Worm (Caenorhabditis elegans) whole organism, late embryonic: Measurements from ENCODE around the gene col-143.
A peak's percentile ranks its signal among the peaks of the same experiment; 100 is the strongest.

Experiments used
- C38D4.7 ChIP-seq: fragments of 200-800 bp; sonication (Bioruptor generic); optimal IDR thresholded peaks from 2 replicates; lab custom pipeline; 2018; ENCODE audit warnings: mild to moderate bottlenecking, missing genetic modification characterization, moderate library complexity, missing compliant biosample characterization
- K02D7.2 ChIP-seq: sonication (generic microtip); optimal IDR thresholded peaks from 2 replicates; lab custom pipeline; 2017; ENCODE audit warnings: mild to moderate bottlenecking, missing genetic modification characterization, missing compliant biosample characterization
- ahr-1 ChIP-seq: sonication (generic microtip); optimal IDR thresholded peaks from 2 replicates; lab custom pipeline; 2016; ENCODE audit warnings: missing genetic modification characterization, missing compliant biosample characterization
- ceh-14 ChIP-seq: sonication (generic microtip); optimal IDR thresholded peaks from 2 replicates; lab custom pipeline; 2016; ENCODE audit warnings: missing genotype, missing genetic modification characterization, missing compliant biosample characterization
- ceh-2 ChIP-seq: sonication (generic microtip); optimal IDR thresholded peaks from 2 replicates; lab custom pipeline; 2016; ENCODE audit warnings: missing genotype, missing genetic modification characterization, missing compliant biosample characterization
- ceh-22 ChIP-seq: sonication (generic microtip); optimal IDR thresholded peaks from 2 replicates; lab custom pipeline; 2017; ENCODE audit warnings: missing biosample characterization, missing genetic modification characterization
- ceh-24 ChIP-seq: sonication (generic microtip); optimal IDR thresholded peaks from 2 replicates; lab custom pipeline; 2016; ENCODE audit warnings: mild to moderate bottlenecking, missing genetic modification characterization, missing compliant biosample characterization
- ceh-34 ChIP-seq: sonication (generic microtip); optimal IDR thresholded peaks from 2 replicates; lab custom pipeline; 2016; ENCODE audit warnings: mild to moderate bottlenecking, missing genetic modification characterization, missing compliant biosample characterization
- ceh-45 ChIP-seq: fragments of 200-800 bp; sonication (Bioruptor generic); IDR thresholded peaks from 2 replicates; pipeline ENCODE4 v1.3.6; 2022; ENCODE audit warnings: missing genetic modification reagents, missing genetic modification characterization, missing compliant biosample characterization
- ceh-6 ChIP-seq: fragments of 200-800 bp; sonication (Bioruptor generic); optimal IDR thresholded peaks from 2 replicates; lab custom pipeline; 2018; ENCODE audit warnings: mild to moderate bottlenecking, missing genetic modification characterization, missing compliant biosample characterization
- dmd-4 ChIP-seq: sonication (generic microtip); optimal IDR thresholded peaks from 2 replicates; lab custom pipeline; 2016; ENCODE audit warnings: borderline replicate concordance, missing genetic modification characterization, missing compliant biosample characterization
- elt-2 ChIP-seq: sonication (generic microtip); optimal IDR thresholded peaks from 2 replicates; lab custom pipeline; 2016; ENCODE audit warnings: missing genetic modification reagents, missing genetic modification characterization, missing compliant biosample characterization
- ets-4 ChIP-seq: sonication (generic microtip); optimal IDR thresholded peaks from 2 replicates; lab custom pipeline; 2016; ENCODE audit warnings: missing genetic modification characterization, missing compliant biosample characterization
- eyg-1 ChIP-seq: sonication (generic microtip); optimal IDR thresholded peaks from 2 replicates; lab custom pipeline; 2016; ENCODE audit warnings: missing genotype, missing genetic modification characterization, missing compliant biosample characterization
- fkh-6 ChIP-seq: sonication (generic microtip); optimal IDR thresholded peaks from 2 replicates; lab custom pipeline; 2016; ENCODE audit warnings: missing genetic modification characterization, missing compliant biosample characterization
- gmeb-2 ChIP-seq: sonication (generic microtip); optimal IDR thresholded peaks from 2 replicates; lab custom pipeline; 2016; ENCODE audit warnings: missing genetic modification characterization, inconsistent platforms, missing compliant biosample characterization
- hlh-13 ChIP-seq: fragments of 200-800 bp; sonication (Bioruptor generic); optimal IDR thresholded peaks from 2 replicates; lab custom pipeline; 2018; ENCODE audit warnings: mild to moderate bottlenecking, missing genetic modification characterization, missing compliant biosample characterization
- hlh-30 ChIP-seq: sonication (generic microtip); optimal IDR thresholded peaks from 2 replicates; lab custom pipeline; 2017; ENCODE audit warnings: antibody characterized with exemption, missing genetic modification characterization, missing compliant biosample characterization; ENCODE audit not compliant: insufficient read depth
- hlh-6 ChIP-seq: sonication (generic microtip); optimal IDR thresholded peaks from 2 replicates; lab custom pipeline; 2016; ENCODE audit warnings: missing genotype, missing genetic modification characterization, missing compliant biosample characterization
- hlh-8 ChIP-seq: sonication (generic microtip); optimal IDR thresholded peaks from 2 replicates; lab custom pipeline; 2016; ENCODE audit warnings: missing genotype, missing genetic modification characterization, missing compliant biosample characterization
- lim-6 ChIP-seq: sonication (generic microtip); optimal IDR thresholded peaks from 2 replicates; lab custom pipeline; 2016; ENCODE audit warnings: missing genetic modification characterization, missing compliant biosample characterization
- madf-2 ChIP-seq: sonication (generic microtip); optimal IDR thresholded peaks from 2 replicates; lab custom pipeline; 2017; ENCODE audit warnings: missing genetic modification characterization, missing compliant biosample characterization
- nhr-11 ChIP-seq: fragments of 150-350 bp; optimal IDR thresholded peaks from 2 replicates; lab custom pipeline; 2014; ENCODE audit warnings: missing biosample characterization, missing genetic modification characterization
- nhr-232 ChIP-seq: sonication (generic microtip); optimal IDR thresholded peaks from 2 replicates; lab custom pipeline; 2016; ENCODE audit warnings: missing genetic modification characterization, missing compliant biosample characterization
- odd-2 ChIP-seq: sonication (generic microtip); optimal IDR thresholded peaks from 2 replicates; lab custom pipeline; 2017; ENCODE audit warnings: antibody characterized with exemption, mild to moderate bottlenecking, missing genetic modification characterization, missing compliant biosample characterization
- pag-3 ChIP-seq: sonication (generic microtip); optimal IDR thresholded peaks from 2 replicates; lab custom pipeline; 2016; ENCODE audit warnings: missing compliant biosample characterization, missing genetic modification characterization, borderline replicate concordance
- pha-4 ChIP-seq: fragments of 150-350 bp; optimal IDR thresholded peaks from 2 replicates; lab custom pipeline; 2018; ENCODE audit warnings: missing biosample characterization, missing genetic modification reagents, missing genetic modification characterization
- pqm-1 ChIP-seq: sonication (generic microtip); optimal IDR thresholded peaks from 2 replicates; lab custom pipeline; 2016; ENCODE audit warnings: missing genetic modification characterization, missing compliant biosample characterization
- pros-1 ChIP-seq: fragments of 150-350 bp; optimal IDR thresholded peaks from 2 replicates; lab custom pipeline; 2014; ENCODE audit warnings: missing biosample characterization, missing genetic modification reagents, missing genetic modification characterization
- ref-2 ChIP-seq: sonication (generic microtip); optimal IDR thresholded peaks from 2 replicates; lab custom pipeline; 2016; ENCODE audit warnings: missing genetic modification characterization, missing compliant biosample characterization
- sox-4 ChIP-seq: sonication (generic microtip); optimal IDR thresholded peaks from 2 replicates; lab custom pipeline; 2017; ENCODE audit warnings: mild to moderate bottlenecking, missing genetic modification characterization, inconsistent platforms, missing compliant biosample characterization
- syd-9 ChIP-seq: sonication (generic microtip); optimal IDR thresholded peaks from 2 replicates; lab custom pipeline; 2016; ENCODE audit warnings: mild to moderate bottlenecking, missing genetic modification characterization, moderate library complexity, missing compliant biosample characterization
- tbx-2 ChIP-seq: sonication (generic microtip); optimal IDR thresholded peaks from 2 replicates; lab custom pipeline; 2016; ENCODE audit warnings: missing genetic modification characterization, missing compliant biosample characterization
- tbx-7 ChIP-seq: sonication (generic microtip); optimal IDR thresholded peaks from 2 replicates; lab custom pipeline; 2016; ENCODE audit warnings: missing genotype, missing genetic modification characterization, missing compliant biosample characterization
- unc-3 ChIP-seq, 2 experiments: fragments of 200-800 bp in 1 of 2; sonication (Bioruptor generic) in 1 of 2; sonication (generic microtip) in 1 of 2; conservative IDR thresholded peaks in 1 of 2; optimal IDR thresholded peaks in 1 of 2; 2 replicates each; pipeline versions ENCODE4 v1.3.6 to Lab custom; 2016 to 2022; ENCODE audit warnings: missing compliant biosample characterization in 2 of 2, missing genetic modification characterization in 2 of 2, missing genetic modification reagents in 1 of 2
- unc-42 ChIP-seq: sonication (generic microtip); optimal IDR thresholded peaks from 2 replicates; lab custom pipeline; 2016; ENCODE audit warnings: missing genotype, missing genetic modification characterization, missing compliant biosample characterization
- unc-86 ChIP-seq: sonication (generic microtip); optimal IDR thresholded peaks from 2 replicates; lab custom pipeline; 2016; ENCODE audit warnings: missing genetic modification characterization, missing compliant biosample characterization

The col-143 gene

DNA sequence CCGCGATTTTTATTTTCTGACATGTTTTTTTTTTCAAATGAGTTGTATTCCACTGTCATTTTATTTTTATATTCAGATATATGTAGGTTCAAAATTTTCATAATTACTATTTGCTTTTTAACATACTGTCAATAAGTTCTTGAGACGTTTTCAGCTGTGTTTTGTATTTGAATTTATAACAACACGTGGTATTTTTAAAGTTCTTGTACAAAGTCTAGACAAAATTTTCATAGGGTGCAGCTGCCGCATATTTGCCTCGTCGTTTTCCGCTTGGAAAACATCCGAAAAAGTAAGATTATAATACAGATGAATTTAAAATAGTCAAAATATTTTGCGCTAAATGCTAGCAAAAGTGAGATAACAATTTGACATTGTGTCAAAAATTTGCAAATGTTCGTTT is 6.6 kb upstream of the col-143 start, which contains the start of gene dmsr-15:
TSS of gene dmsr-15 (minus strand) at position 101 of the 400 bp plus-strand sequence.
- TF ChIP-seq unc-86 (tag; lab: Kevin White, UChicago) (no peak), K02D7.2 (tag; lab: Kevin White, UChicago) (no peak), nhr-232 (tag; lab: Kevin White, UChicago) (no peak), unc-3 (GFP tag; conservative IDR thresholded peaks at IDR 0.05; lab: Robert Waterston, UW) (no peak), unc-3 (tag; optimal IDR thresholded peaks at IDR 0.05; lab: Kevin White, UChicago) (no peak), syd-9 (tag; lab: Kevin White, UChicago) (no peak), pros-1 (tag; lab: Kevin White, UChicago) (no peak)

DNA sequence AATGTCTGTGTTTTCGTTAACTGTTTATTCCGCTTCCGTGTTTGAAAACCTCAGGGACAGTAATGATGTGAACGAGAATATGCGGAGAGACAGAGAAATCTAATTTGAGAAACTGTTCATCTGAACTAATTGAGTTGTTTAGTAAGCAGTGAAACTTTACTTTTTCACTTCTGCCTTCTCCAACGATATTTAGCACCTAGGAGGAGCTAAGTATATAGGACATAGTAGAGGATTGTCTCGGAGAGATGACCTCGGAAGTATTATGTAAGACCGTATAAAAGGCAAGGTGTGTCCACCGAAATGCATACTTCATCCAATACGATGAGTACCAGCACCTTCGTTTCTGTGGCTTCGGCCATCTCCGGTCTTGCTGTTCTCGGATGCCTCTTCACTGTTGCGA is 6.0 kb upstream of the col-143 start, which contains the start of gene col-141:
TSS of gene col-141 (plus strand) at position 301 of the 400 bp plus-strand sequence.
- TF ChIP-seq eyg-1 (tag; lab: Kevin White, UChicago) (no peak), ceh-45 (no peak), hlh-13 (GFP tag; lab: Kevin White, UChicago) (no peak), madf-2 (no peak)

DNA sequence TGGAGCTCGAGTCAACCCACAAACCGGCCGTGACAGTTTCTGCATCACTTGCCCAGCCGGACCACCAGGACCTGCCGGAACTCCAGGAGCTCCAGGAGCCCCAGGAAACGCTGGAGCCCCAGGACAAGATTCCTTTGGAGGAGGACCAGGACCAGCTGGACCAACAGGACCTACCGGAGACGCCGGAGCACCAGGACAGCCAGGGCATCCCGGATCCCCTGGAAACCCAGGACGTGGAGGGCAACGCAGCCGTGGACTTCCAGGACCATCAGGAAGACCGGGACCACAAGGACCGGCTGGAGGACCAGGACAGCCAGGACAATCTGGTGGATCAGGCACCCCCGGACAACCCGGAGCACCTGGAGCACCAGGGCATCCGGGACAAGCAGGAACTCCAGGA is 5.4 kb upstream of the col-143 start:
- TF ChIP-seq tbx-7 (peak; percentile 24), sox-4 (tag; lab: Kevin White, UChicago) (peak; percentile 9), hlh-6 (peak; percentile 18), pha-4 (no peak), nhr-11 (tag; lab: Kevin White, UChicago) (no peak)

DNA sequence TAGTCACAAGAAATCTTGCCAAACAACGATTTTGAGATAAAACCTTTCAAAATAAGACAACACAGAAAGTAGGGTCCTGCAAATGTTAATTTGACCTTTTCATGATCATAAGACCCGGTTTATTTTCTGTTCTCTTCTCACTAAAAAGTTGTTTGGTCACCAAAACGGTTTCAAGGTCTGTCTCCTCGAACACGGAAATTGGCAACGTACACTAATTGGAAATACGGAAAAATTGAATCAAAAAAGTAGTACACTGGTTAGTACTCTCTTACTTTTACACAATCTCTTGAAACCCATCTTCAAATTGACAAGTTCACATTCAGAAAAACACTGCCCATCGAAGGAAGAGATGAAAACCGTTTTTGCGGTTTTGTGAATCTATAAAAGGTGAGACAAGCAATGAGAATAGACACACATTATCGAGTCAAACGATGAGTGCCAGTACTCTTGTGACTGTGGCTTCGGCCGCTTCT is 4.6 kb upstream of the col-143 start, which contains the start of gene col-142:
TSS of gene col-142 (plus strand) at position 423 of the 473 bp plus-strand sequence.
- no peak for TF ChIP-seq hlh-13 (GFP tag; lab: Kevin White, UChicago)
- no peak for TF ChIP-seq hlh-6
- TF ChIP-seq tbx-7: no peak
- no peak for TF ChIP-seq ceh-6
- no peak for TF ChIP-seq ceh-2
- no peak for TF ChIP-seq ceh-24 (tag; lab: Kevin White, UChicago)
- TF ChIP-seq gmeb-2 (tag; lab: Kevin White, UChicago): no peak
- no peak for TF ChIP-seq hlh-8
- no peak for TF ChIP-seq fkh-6 (tag; lab: Kevin White, UChicago)
- no peak for TF ChIP-seq ceh-22 (tag; lab: Kevin White, UChicago)
- TF ChIP-seq ets-4 (tag; lab: Kevin White, UChicago): no peak
- no peak for TF ChIP-seq hlh-30 (tag; lab: Kevin White, UChicago)
- TF ChIP-seq lim-6 (tag; lab: Kevin White, UChicago): no peak
- no peak for TF ChIP-seq unc-86 (tag; lab: Kevin White, UChicago)

DNA sequence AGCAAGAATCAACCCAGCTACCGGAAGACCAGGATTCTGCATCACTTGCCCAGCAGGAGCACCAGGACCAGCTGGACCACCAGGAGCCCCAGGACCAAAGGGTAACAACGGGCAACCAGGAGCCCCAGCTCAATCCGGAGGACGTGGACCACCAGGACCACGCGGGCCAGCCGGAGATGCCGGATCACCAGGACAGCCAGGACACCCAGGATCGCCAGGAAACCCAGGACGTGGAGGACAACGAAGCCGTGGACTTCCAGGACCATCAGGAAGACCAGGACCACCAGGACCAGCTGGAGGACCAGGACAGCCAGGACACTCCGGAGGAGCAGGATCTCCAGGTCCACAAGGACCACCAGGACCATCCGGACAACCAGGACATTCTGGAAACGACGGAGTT is 3.9 kb upstream of the col-143 start:
- TF ChIP-seq gmeb-2 (tag; lab: Kevin White, UChicago): no peak
- no peak for TF ChIP-seq pqm-1 (tag; lab: Kevin White, UChicago)
- no peak for TF ChIP-seq hlh-8
- TF ChIP-seq ref-2: no peak
- TF ChIP-seq ets-4 (tag; lab: Kevin White, UChicago): no peak
- TF ChIP-seq ahr-1 (tag; lab: Kevin White, UChicago): no peak
- no peak for TF ChIP-seq pag-3
- no peak for TF ChIP-seq ceh-14 (tag; lab: Kevin White, UChicago)
- no peak for TF ChIP-seq C38D4.7 (GFP tag; lab: Kevin White, UChicago)
- TF ChIP-seq hlh-13 (GFP tag; lab: Kevin White, UChicago): no peak
- no peak for TF ChIP-seq odd-2 (tag; lab: Kevin White, UChicago)
- no peak for TF ChIP-seq ceh-45
- no peak for TF ChIP-seq elt-2
- TF ChIP-seq unc-42 (tag; lab: Kevin White, UChicago): no peak
- no peak for TF ChIP-seq lim-6 (tag; lab: Kevin White, UChicago)
- no peak for TF ChIP-seq tbx-2 (tag; lab: Kevin White, UChicago)
- TF ChIP-seq dmd-4 (tag; lab: Kevin White, UChicago): no peak
- TF ChIP-seq ceh-2: no peak
- no peak for TF ChIP-seq fkh-6 (tag; lab: Kevin White, UChicago)
- no peak for TF ChIP-seq ceh-34 (tag; lab: Kevin White, UChicago)
- TF ChIP-seq, all 69 proteins: peak for 0
